Fruit fly (Drosophila melanogaster) whole organism, embryonic: ENCODE results near the gene Scgalpha.

Experiments used
- Atf3 ChIP-seq: fragments of 200-800 bp; sonication (Bioruptor generic); optimal IDR thresholded peaks from 3 replicates; lab custom pipeline; 2016; ENCODE audit warnings: missing biosample characterization, missing genetic modification characterization
- Bdp1 ChIP-seq: fragments of 200-800 bp; sonication (Bioruptor generic); optimal IDR thresholded peaks from 3 replicates; lab custom pipeline; 2016; ENCODE audit warnings: missing biosample characterization, missing genetic modification characterization
- CG10979 ChIP-seq: fragments of 200-800 bp; sonication (Bioruptor generic); optimal IDR thresholded peaks from 2 replicates; lab custom pipeline; 2018; ENCODE audit warnings: missing biosample characterization, mild to moderate bottlenecking, missing genetic modification characterization, moderate library complexity
- CG12155 ChIP-seq: fragments of 200-800 bp; sonication (Bioruptor generic); optimal IDR thresholded peaks from 3 replicates; lab custom pipeline; 2016; ENCODE audit warnings: missing biosample characterization, missing genetic modification characterization
- CG12744 ChIP-seq: fragments of 200-800 bp; sonication (Bioruptor generic); optimal IDR thresholded peaks from 2 replicates; lab custom pipeline; 2016; ENCODE audit warnings: missing biosample characterization, missing genetic modification characterization
- CG13287 ChIP-seq: fragments of 200-800 bp; sonication (Bioruptor generic); IDR thresholded peaks from 2 replicates; pipeline ENCODE4 v1.3.6; 2022; ENCODE audit warnings: missing biosample characterization, missing genetic modification characterization; ENCODE audit not compliant: partially characterized antibody
- CG13296 ChIP-seq: fragments of 200-800 bp; sonication (Bioruptor generic); optimal IDR thresholded peaks from 3 replicates; lab custom pipeline; 2018; ENCODE audit warnings: missing biosample characterization, mild to moderate bottlenecking, missing genetic modification characterization
- CG14050 ChIP-seq: fragments of 200-800 bp; sonication (Bioruptor generic); IDR thresholded peaks from 3 replicates; pipeline ENCODE4 v1.3.6; 2022; ENCODE audit warnings: missing biosample characterization, missing genetic modification characterization
- CG16815 ChIP-seq: fragments of 200-800 bp; sonication (Bioruptor generic); optimal IDR thresholded peaks from 3 replicates; lab custom pipeline; 2017; ENCODE audit warnings: missing biosample characterization, mild to moderate bottlenecking, missing genetic modification characterization
- CG18619 ChIP-seq: fragments of 200-800 bp; sonication (Bioruptor generic); optimal IDR thresholded peaks from 3 replicates; lab custom pipeline; 2017; ENCODE audit warnings: missing biosample characterization, mild to moderate bottlenecking, missing genetic modification characterization
- CG2120 ChIP-seq: fragments of 200-800 bp; sonication (Bioruptor generic); optimal IDR thresholded peaks from 3 replicates; lab custom pipeline; 2016; ENCODE audit warnings: missing biosample characterization, missing genetic modification characterization
- CG2129 ChIP-seq: fragments of 200-800 bp; sonication (Bioruptor generic); IDR thresholded peaks from 2 replicates; pipeline ENCODE4 v1.3.6; 2022; ENCODE audit warnings: missing biosample characterization, missing genetic modification characterization; ENCODE audit not compliant: partially characterized antibody
- CG30403 ChIP-seq: fragments of 200-800 bp; sonication (Bioruptor generic); optimal IDR thresholded peaks from 3 replicates; lab custom pipeline; 2016; ENCODE audit warnings: missing biosample characterization, missing genetic modification characterization
- CG32532 ChIP-seq: fragments of 200-800 bp; sonication (Bioruptor generic); IDR thresholded peaks from 2 replicates; pipeline ENCODE4 v1.3.6; 2022; ENCODE audit warnings: missing biosample characterization, missing genetic modification characterization
- CG34224 ChIP-seq: fragments of 200-800 bp; sonication (Bioruptor generic); IDR thresholded peaks from 3 replicates; pipeline ENCODE4 v1.3.6; 2022; ENCODE audit warnings: missing biosample characterization, missing genetic modification characterization; ENCODE audit not compliant: partially characterized antibody
- CG3726 ChIP-seq: fragments of 200-800 bp; sonication (Bioruptor generic); IDR thresholded peaks from 3 replicates; pipeline ENCODE4, ENCODE4 v1.3.6; 2022; ENCODE audit warnings: missing biosample characterization, missing genetic modification characterization
- CG3995 ChIP-seq: fragments of 200-800 bp; sonication (Bioruptor generic); optimal IDR thresholded peaks from 3 replicates; lab custom pipeline; 2016; ENCODE audit warnings: missing biosample characterization, missing genetic modification characterization
- CG4360 ChIP-seq: fragments of 200-800 bp; sonication (Bioruptor generic); IDR thresholded peaks from 2 replicates; pipeline ENCODE4 v1.3.6; 2022; ENCODE audit warnings: missing biosample characterization, missing genetic modification characterization
- CG6813 ChIP-seq: fragments of 200-800 bp; sonication (Bioruptor generic); optimal IDR thresholded peaks from 2 replicates; lab custom pipeline; 2017; ENCODE audit warnings: missing biosample characterization, missing genetic modification characterization, mild to moderate bottlenecking, moderate library complexity, missing genetic modification reagents
- CG7271 ChIP-seq: fragments of 200-800 bp; sonication (Bioruptor generic); optimal IDR thresholded peaks from 2 replicates; lab custom pipeline; 2018; ENCODE audit warnings: missing biosample characterization, mild to moderate bottlenecking, missing genetic modification characterization, moderate library complexity
- CG7745 ChIP-seq: fragments of 200-800 bp; sonication (Bioruptor generic); optimal IDR thresholded peaks from 2 replicates; lab custom pipeline; 2018; ENCODE audit warnings: missing biosample characterization, mild to moderate bottlenecking, missing genetic modification characterization, moderate library complexity
- CG7928 ChIP-seq: fragments of 200-800 bp; sonication (Bioruptor generic); optimal IDR thresholded peaks from 2 replicates; lab custom pipeline; 2017; ENCODE audit warnings: missing biosample characterization, mild to moderate bottlenecking, missing genetic modification characterization
- CG7963 ChIP-seq: fragments of 200-800 bp; sonication (Bioruptor generic); IDR thresholded peaks from 3 replicates; pipeline ENCODE4 v1.3.6; 2022; ENCODE audit warnings: missing biosample characterization, missing genetic modification characterization; ENCODE audit not compliant: partially characterized antibody
- CG8281 ChIP-seq: fragments of 200-800 bp; sonication (Bioruptor generic); optimal IDR thresholded peaks from 2 replicates; lab custom pipeline; 2018; ENCODE audit warnings: missing biosample characterization, mild to moderate bottlenecking, missing genetic modification characterization, moderate library complexity
- CG8478 ChIP-seq: fragments of >200 bp; optimal IDR thresholded peaks from 2 replicates; lab custom pipeline; 2018
- D19A ChIP-seq: fragments of 200-800 bp; optimal IDR thresholded peaks from 3 replicates; lab custom pipeline; 2019; ENCODE audit warnings: missing biosample characterization, mild to moderate bottlenecking, missing genetic modification characterization, moderate library complexity
- HLH4C ChIP-seq: fragments of 200-800 bp; sonication (Bioruptor generic); IDR thresholded peaks from 3 replicates; pipeline ENCODE4 v1.3.6; 2022; ENCODE audit warnings: missing biosample characterization, missing genetic modification characterization; ENCODE audit not compliant: partially characterized antibody
- Hmr ChIP-seq: fragments of 200-800 bp; sonication (Bioruptor generic); optimal IDR thresholded peaks from 3 replicates; lab custom pipeline; 2017; ENCODE audit warnings: mild to moderate bottlenecking, missing biosample characterization, missing genetic modification reagents, missing genetic modification characterization
- Hr3 ChIP-seq: fragments of 200-800 bp; sonication (Bioruptor generic); optimal IDR thresholded peaks from 3 replicates; lab custom pipeline; 2016; ENCODE audit warnings: missing biosample characterization, missing genetic modification characterization
- Kr ChIP-seq: fragments of 200-800 bp; sonication (Bioruptor generic); optimal IDR thresholded peaks from 2 replicates; lab custom pipeline; 2017; ENCODE audit warnings: missing biosample characterization, mild to moderate bottlenecking, missing genetic modification characterization
- Lim3 ChIP-seq: fragments of 200-800 bp; sonication (Bioruptor generic); IDR thresholded peaks from 2 replicates; pipeline ENCODE4 v1.3.6; 2022; ENCODE audit warnings: missing biosample characterization, missing genetic modification characterization
- MTF-1 ChIP-seq: fragments of 200-800 bp; sonication (Bioruptor generic); optimal IDR thresholded peaks from 2 replicates; lab custom pipeline; 2018; ENCODE audit warnings: missing biosample characterization, mild to moderate bottlenecking, missing genetic modification characterization, borderline replicate concordance
- NFAT ChIP-seq: fragments of 200-800 bp; sonication (Bioruptor generic); IDR thresholded peaks from 2 replicates; pipeline ENCODE4 v1.3.6; 2022; ENCODE audit warnings: missing biosample characterization, missing genetic modification characterization
- NK7.1 ChIP-seq: fragments of 200-800 bp; sonication (Bioruptor generic); optimal IDR thresholded peaks from 3 replicates; lab custom pipeline; 2016; ENCODE audit warnings: missing biosample characterization, missing genetic modification characterization
- Pdp1 ChIP-seq, 2 experiments: fragments of 200-800 bp; sonication (Bioruptor generic); optimal IDR thresholded peaks; 3 replicates each; lab custom pipeline; 2016; ENCODE audit warnings: missing biosample characterization in 2 of 2, missing genetic modification characterization in 2 of 2, mild to moderate bottlenecking in 1 of 2, moderate library complexity in 1 of 2
- Sry-β ChIP-seq: fragments of 200-800 bp; sonication (Bioruptor generic); optimal IDR thresholded peaks from 2 replicates; lab custom pipeline; 2018; ENCODE audit warnings: missing biosample characterization, mild to moderate bottlenecking, missing genetic modification characterization, moderate library complexity
- Taf1 ChIP-seq: fragments of 200-800 bp; sonication (Bioruptor generic); IDR thresholded peaks from 2 replicates; pipeline ENCODE4 v1.3.6; 2022; ENCODE audit warnings: missing biosample characterization, missing genetic modification characterization
- crc ChIP-seq: fragments of 200-800 bp; sonication (Bioruptor generic); optimal IDR thresholded peaks from 2 replicates; lab custom pipeline; 2016; ENCODE audit warnings: missing biosample characterization, missing genetic modification characterization
- dm ChIP-seq: fragments of 200-800 bp; sonication (Bioruptor generic); optimal IDR thresholded peaks from 3 replicates; lab custom pipeline; 2016; ENCODE audit warnings: missing biosample characterization, missing genetic modification characterization
- ftz-f1 ChIP-seq: fragments of 200-800 bp; sonication (Bioruptor generic); optimal IDR thresholded peaks from 2 replicates; lab custom pipeline; 2016; ENCODE audit warnings: missing biosample characterization, missing genetic modification characterization
- gro ChIP-seq: fragments of 200-800 bp; sonication (Bioruptor generic); optimal IDR thresholded peaks from 2 replicates; lab custom pipeline; 2016; ENCODE audit warnings: missing biosample characterization, missing genetic modification characterization
- gt ChIP-seq: fragments of 200-800 bp; sonication (Bioruptor generic); IDR thresholded peaks from 2 replicates; pipeline ENCODE4 v1.3.6; 2022; ENCODE audit warnings: missing biosample characterization, missing genetic modification characterization
- ken ChIP-seq: fragments of 200-800 bp; sonication (Bioruptor generic); IDR thresholded peaks from 3 replicates; pipeline ENCODE4 v1.3.6; 2022; ENCODE audit warnings: missing biosample characterization, missing genetic modification characterization
- klu ChIP-seq: fragments of 200-800 bp; sonication (Bioruptor generic); IDR thresholded peaks from 2 replicates; pipeline ENCODE4 v1.3.6; 2022; ENCODE audit warnings: missing biosample characterization, missing genetic modification characterization
- kni ChIP-seq: fragments of 200-800 bp; sonication (Bioruptor generic); optimal IDR thresholded peaks from 3 replicates; lab custom pipeline; 2017; ENCODE audit warnings: mild to moderate bottlenecking, missing biosample characterization, missing genetic modification reagents, missing genetic modification characterization
- nom ChIP-seq: fragments of 200-800 bp; sonication (Bioruptor generic); optimal IDR thresholded peaks from 2 replicates; lab custom pipeline; 2017; ENCODE audit warnings: missing biosample characterization, missing genetic modification characterization, mild to moderate bottlenecking, moderate library complexity, missing genetic modification reagents
- pho ChIP-seq: fragments of 200-800 bp; sonication (Bioruptor generic); optimal IDR thresholded peaks from 2 replicates; lab custom pipeline; 2016; ENCODE audit warnings: missing biosample characterization, missing genetic modification characterization
- stwl ChIP-seq: fragments of 200-800 bp; sonication (Bioruptor generic); optimal IDR thresholded peaks from 3 replicates; lab custom pipeline; 2018; ENCODE audit warnings: missing biosample characterization, mild to moderate bottlenecking, missing genetic modification characterization, moderate library complexity
- tx ChIP-seq: fragments of 200-800 bp; sonication (Bioruptor generic); optimal IDR thresholded peaks from 2 replicates; lab custom pipeline; 2016; ENCODE audit warnings: missing biosample characterization, missing genetic modification characterization
- z ChIP-seq: fragments of 200-800 bp; sonication (Bioruptor generic); IDR thresholded peaks from 3 replicates; pipeline ENCODE4 v1.3.6; 2022; ENCODE audit warnings: missing biosample characterization, missing genetic modification characterization
- zen2 ChIP-seq: fragments of 200-800 bp; sonication (Bioruptor generic); IDR thresholded peaks from 3 replicates; pipeline ENCODE4 v1.3.6; 2022; ENCODE audit warnings: missing biosample characterization, missing genetic modification characterization; ENCODE audit not compliant: partially characterized antibody

The Scgalpha gene

DNA sequence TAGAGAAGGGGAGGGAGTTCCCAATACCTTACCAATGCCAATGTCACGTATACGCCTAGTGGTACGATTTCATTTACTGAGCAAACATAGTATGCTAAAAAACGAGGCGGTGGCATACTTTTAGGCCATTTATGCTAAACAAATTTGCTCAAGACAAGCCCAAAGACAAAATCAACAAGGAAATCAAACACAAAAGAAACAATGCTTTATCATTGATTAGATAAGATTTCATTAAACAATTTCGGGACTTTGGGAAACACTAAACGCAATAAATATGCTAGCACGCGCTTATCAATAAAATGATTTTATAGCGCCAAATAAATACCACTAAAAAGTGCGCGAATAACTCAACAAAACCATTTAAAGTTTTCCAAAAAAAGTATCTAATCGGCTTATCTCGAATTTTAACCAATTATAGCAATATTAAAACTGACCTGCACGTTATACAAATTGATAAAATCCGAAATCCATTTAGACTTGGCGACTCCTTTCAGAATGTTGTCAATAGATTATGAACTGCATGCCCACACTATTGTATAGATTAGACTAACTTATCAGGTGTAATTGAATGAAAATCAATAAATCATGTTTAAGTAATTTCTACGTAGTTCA is 47.4 kb downstream of the Scgalpha start (continued):
- TF ChIP-seq CG3726 (no peak), Atf3 (GFP tag; lab: Kevin White, UChicago) (no peak), tx (no peak), CG6813 (GFP tag; lab: Kevin White, UChicago) (peak; percentile 36), CG2129 (GFP tag; lab: Robert Waterston, UW) (no peak), NK7.1 (GFP tag; lab: Kevin White, UChicago) (no peak), HLH4C (GFP tag; lab: Robert Waterston, UW) (no peak), nom (GFP tag; lab: Kevin White, UChicago) (no peak), zen2 (GFP tag; lab: Robert Waterston, UW) (no peak), D19A (tag; lab: Kevin White, UChicago) (no peak), crc (no peak), CG4360 (no peak), Taf1 (no peak), Lim3 (GFP tag; lab: Robert Waterston, UW) (no peak), ftz-f1 (peak; percentile 50), dm (no peak), CG8478 (lab: Kevin White, UChicago) (no peak), Sry-β (GFP tag; lab: Kevin White, UChicago) (no peak), kni (GFP tag; lab: Kevin White, UChicago) (no peak), CG13296 (GFP tag; lab: Kevin White, UChicago) (peak; percentile 74), Hmr (GFP tag; lab: Kevin White, UChicago) (peak; percentile 74), klu (GFP tag; lab: Robert Waterston, UW) (no peak), gt (GFP tag; lab: Robert Waterston, UW) (no peak), CG3995 (GFP tag; lab: Kevin White, UChicago) (no peak), CG32532 (GFP tag; lab: Robert Waterston, UW) (no peak), ken (no peak), Hr3 (no peak), CG12744 (GFP tag; lab: Kevin White, UChicago) (peak; percentile 52), CG12155 (no peak), CG7271 (no peak), z (no peak), CG30403 (GFP tag; lab: Kevin White, UChicago) (no peak), Pdp1 (GFP tag; optimal IDR thresholded peaks at IDR 0.05; lab: Kevin White, UChicago) (no peak), CG7928 (no peak), CG10979 (tag; lab: Kevin White, UChicago) (no peak), NFAT (GFP tag; lab: Robert Waterston, UW) (no peak), pho (GFP tag; lab: Kevin White, UChicago) (no peak), Bdp1 (GFP tag; lab: Kevin White, UChicago) (no peak), CG7963 (no peak), CG8281 (tag; lab: Kevin White, UChicago) (no peak), CG18619 (peak; percentile 8), Kr (GFP tag; lab: Kevin White, UChicago) (no peak), CG7745 (no peak), CG16815 (no peak), CG14050 (GFP tag; lab: Robert Waterston, UW) (no peak; the same call in 2 of the 3 replicates), gro (GFP tag; lab: Kevin White, UChicago) (peak; percentile 62), CG13287 (GFP tag; lab: Robert Waterston, UW) (no peak), MTF-1 (GFP tag; lab: Kevin White, UChicago) (peak; percentile 41), CG34224 (no peak), stwl (tag; lab: Kevin White, UChicago) (no peak), CG2120 (peak; percentile 36)
